Fruit fly (Drosophila melanogaster): ENCODE measurements around the gene PolD1.

PolD1 gene

DNA sequence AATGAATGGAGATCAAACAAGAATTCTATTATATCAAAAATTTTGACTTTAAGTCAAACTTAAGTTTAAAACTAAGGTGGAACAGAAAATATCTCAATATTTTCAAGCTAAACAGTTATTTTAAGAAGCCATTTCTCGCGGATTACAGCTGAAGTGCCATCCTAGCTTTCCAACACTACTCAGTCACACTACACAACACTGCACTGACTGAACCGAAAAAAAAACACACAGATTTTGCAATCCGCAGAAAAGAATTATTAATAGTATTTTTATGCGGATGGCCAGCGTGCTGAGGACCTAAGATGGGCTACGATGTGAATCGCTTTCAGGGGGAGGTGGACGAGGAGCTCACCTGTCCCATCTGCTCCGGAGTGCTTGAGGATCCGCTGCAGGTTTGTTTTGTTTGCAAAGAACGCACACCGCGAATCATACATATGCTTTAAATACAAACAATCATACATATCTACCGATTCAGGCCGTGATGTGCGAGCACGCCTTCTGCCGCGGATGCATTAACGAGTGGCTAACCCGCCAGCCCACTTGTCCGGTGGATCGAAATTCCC is 31.1 kb downstream of the PolD1 start, which contains the start of gene elgi (continued):
- no peak for TF ChIP-seq CG6272 (GFP tag; IDR thresholded peaks at IDR 0.05)
- no peak for TF ChIP-seq Sox102F (GFP tag; optimal IDR thresholded peaks at IDR 0.05)
- no peak for TF ChIP-seq CG8290 (GFP tag; optimal IDR thresholded peaks at IDR 0.05)
- TF ChIP-seq CG8290 (tag; optimal IDR thresholded peaks at IDR 0.05) = no peak
- TF ChIP-seq wek (GFP tag; optimal IDR thresholded peaks at IDR 0.05) = no peak
- TF ChIP-seq Awh (GFP tag; IDR thresholded peaks at IDR 0.05) = no peak
- peak; percentile 58 for TF ChIP-seq sug (tag; optimal IDR thresholded peaks at IDR 0.05)
- peak; percentile 96 for TF ChIP-seq MBD-R2 (GFP tag; IDR thresholded peaks at IDR 0.05)
- TF ChIP-seq B-H1 (GFP tag; IDR thresholded peaks at IDR 0.05) = peak; percentile 24; the same call in 1 of the 3 replicates
- peak; percentile 69 for TF ChIP-seq CG13624 (GFP tag; optimal IDR thresholded peaks at IDR 0.05)

DNA sequence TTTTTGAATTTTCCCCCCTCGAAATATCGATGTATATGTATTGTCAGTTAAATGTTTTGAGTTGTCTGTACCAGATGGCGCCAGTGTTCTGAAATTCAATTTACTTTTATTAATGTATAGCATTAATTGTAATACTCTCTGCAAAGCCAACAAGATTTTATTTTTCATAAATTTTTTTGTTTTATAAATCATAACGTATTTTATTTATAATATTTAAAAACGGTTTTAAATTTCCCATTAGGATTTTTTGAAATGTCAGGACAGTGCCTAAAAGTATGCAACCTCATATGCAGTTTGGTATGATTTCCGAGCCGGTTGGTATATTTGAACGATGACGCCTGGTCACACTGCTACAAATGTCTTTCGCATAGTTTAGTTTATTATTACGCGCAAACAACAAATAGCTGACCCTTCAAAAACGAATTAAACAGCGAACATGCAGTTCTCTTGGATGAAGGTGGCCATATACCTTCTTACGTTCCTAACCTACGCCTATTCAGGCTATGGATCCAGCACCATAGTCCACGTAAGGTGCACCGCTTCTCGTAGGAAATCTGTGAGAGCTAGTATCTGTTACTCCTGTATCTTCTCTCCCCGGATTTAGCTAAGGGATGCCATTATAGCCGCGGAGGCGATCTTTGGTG is 32.7 kb downstream of the PolD1 start, which contains the start of the genes Pka-C3 and GXIVsPLA2:
Gene Pka-C3, minus strand, starts transcription at position 14 of the 644 bp plus-strand sequence.
Gene GXIVsPLA2, plus strand, starts transcription at position 313 of the 644 bp plus-strand sequence.
- peak; percentile 45; the same call in 1 of the 3 replicates for TF ChIP-seq knrl (GFP tag; IDR thresholded peaks at IDR 0.05; ENCODE audit: partially characterized antibody)
- TF ChIP-seq CG2202 (tag; optimal IDR thresholded peaks at IDR 0.05) = no peak
- TF ChIP-seq CG12219 (GFP tag; optimal IDR thresholded peaks at IDR 0.05) = no peak
- TF ChIP-seq CG12659 (GFP tag; optimal IDR thresholded peaks at IDR 0.05) = peak; percentile 30
- TF ChIP-seq CG3995 (GFP tag; optimal IDR thresholded peaks at IDR 0.05) = no peak
- TF ChIP-seq pzg (GFP tag; optimal IDR thresholded peaks at IDR 0.05) = peak; percentile 57
- peak; percentile 9; the same call in 1 of the 3 replicates for TF ChIP-seq row (GFP tag; IDR thresholded peaks at IDR 0.05)
- TF ChIP-seq Dek (tag; optimal IDR thresholded peaks at IDR 0.05) = peak; percentile 25
- peak; percentile 30 for TF ChIP-seq CG2678 (tag; optimal IDR thresholded peaks at IDR 0.05)
- peak; percentile 27 for TF ChIP-seq nmo (GFP tag; optimal IDR thresholded peaks at IDR 0.05)
- no peak for TF ChIP-seq ewg (GFP tag; optimal IDR thresholded peaks at IDR 0.05)
- TF ChIP-seq PHDP (tag; optimal IDR thresholded peaks at IDR 0.05) = peak; percentile 14
- TF ChIP-seq CG15601 (tag; optimal IDR thresholded peaks at IDR 0.05) = peak; percentile 46
- TF ChIP-seq CG14860 (GFP tag; IDR thresholded peaks at IDR 0.05; ENCODE audit: partially characterized antibody) = no peak
- TF ChIP-seq lbe (GFP tag; optimal IDR thresholded peaks at IDR 0.05) = peak; percentile 44
- TF ChIP-seq Atf6 (GFP tag; IDR thresholded peaks at IDR 0.05) = no peak
- TF ChIP-seq HLH54F (GFP tag; optimal IDR thresholded peaks at IDR 0.05) = no peak
- no peak for TF ChIP-seq luna (GFP tag; optimal IDR thresholded peaks at IDR 0.05)
- TF ChIP-seq Med (GFP tag) = no peak
- TF ChIP-seq Dip2 (GFP tag; IDR thresholded peaks at IDR 0.05) = peak; percentile 95
- TF ChIP-seq CG31441 (GFP tag; IDR thresholded peaks at IDR 0.05) = peak; percentile 49; the same call in 1 of the 2 replicates
- peak; percentile 55; the same call in 2 of the 3 replicates for TF ChIP-seq CG17361 (GFP tag; IDR thresholded peaks at IDR 0.05)
- no peak for TF ChIP-seq CG18011 (GFP tag; optimal IDR thresholded peaks at IDR 0.05)
- 0 out of 2 replicates have a peak, but pooled peaks have one; percentile 41 for TF ChIP-seq unc-4 (GFP tag; IDR thresholded peaks at IDR 0.05; ENCODE audit: partially characterized antibody)
- TF ChIP-seq gro (GFP tag; optimal IDR thresholded peaks at IDR 0.05) = peak; percentile 10
- TF ChIP-seq CG4617 (GFP tag; optimal IDR thresholded peaks at IDR 0.05; ENCODE audit: borderline replicate concordance) = peak; percentile 33
- peak; percentile 38 for TF ChIP-seq Fer1 (GFP tag; optimal IDR thresholded peaks at IDR 0.05)
- TF ChIP-seq BEAF-32 (GFP tag; optimal IDR thresholded peaks at IDR 0.05) = peak; percentile 53
- TF ChIP-seq gem (tag; optimal IDR thresholded peaks at IDR 0.05) = peak; percentile 29
- TF ChIP-seq Dref (GFP tag; IDR thresholded peaks at IDR 0.05) = peak; percentile 47
- no peak for TF ChIP-seq wdn (GFP tag; IDR thresholded peaks at IDR 0.05)
- TF ChIP-seq lab (GFP tag; optimal IDR thresholded peaks at IDR 0.05) = no peak
- no peak for TF ChIP-seq tio (GFP tag; optimal IDR thresholded peaks at IDR 0.05)
- peak; percentile 26 for TF ChIP-seq CG12299 (tag; optimal IDR thresholded peaks at IDR 0.05)
- peak; percentile 26 for TF ChIP-seq Nf-YC (tag; optimal IDR thresholded peaks at IDR 0.05)
- peak; percentile 66 for TF ChIP-seq CG10267 (tag; optimal IDR thresholded peaks at IDR 0.05)
- TF ChIP-seq CG4282 (GFP tag; optimal IDR thresholded peaks at IDR 0.05) = no peak
